Fruit fly (Drosophila melanogaster): ENCODE results near the gene Chsy.

The Chsy gene

dm6 chrX:15602438-15602837 lies 9.1 kb upstream of the Chsy start:
- peak; percentile 8 for TF ChIP-seq CG10669 (GFP tag; optimal IDR thresholded peaks at IDR 0.05)
- peak; percentile 4 for TF ChIP-seq CG8632 (GFP tag; optimal IDR thresholded peaks at IDR 0.05)
- TF ChIP-seq CG6163 (GFP tag; IDR thresholded peaks at IDR 0.05), result peak; percentile 39; the same call in 1 of the 3 replicates
- peak; percentile 14 for TF ChIP-seq CG3919 (GFP tag; optimal IDR thresholded peaks at IDR 0.05)
- TF ChIP-seq OdsH (GFP tag; optimal IDR thresholded peaks at IDR 0.05), result no peak
- TF ChIP-seq CG10631 (GFP tag; optimal IDR thresholded peaks at IDR 0.05), result peak; percentile 11
- TF ChIP-seq Hr39 (GFP tag; optimal IDR thresholded peaks at IDR 0.05), result no peak
- peak; percentile 65 for TF ChIP-seq fkh (GFP tag; optimal IDR thresholded peaks at IDR 0.05)

dm6 chrX:15601285-15601684 lies 8.0 kb upstream of the Chsy start:
- no peak for TF ChIP-seq dsx (GFP tag; optimal IDR thresholded peaks at IDR 0.05; ENCODE audit: poor library complexity, severe bottlenecking)
- no peak for TF ChIP-seq CG7368 (GFP tag; optimal IDR thresholded peaks at IDR 0.05)
- peak; percentile 36 for TF ChIP-seq OdsH (GFP tag; optimal IDR thresholded peaks at IDR 0.05)
- TF ChIP-seq CG8119 (GFP tag; IDR thresholded peaks at IDR 0.05), result 0 out of 3 replicates have a peak, but pooled peaks have one; percentile 24
- peak; percentile 19 for TF ChIP-seq dac (GFP tag; optimal IDR thresholded peaks at IDR 0.05)
- TF ChIP-seq CG4318 (GFP tag; optimal IDR thresholded peaks at IDR 0.05), result peak; percentile 22
- no peak for TF ChIP-seq Met (GFP tag; optimal IDR thresholded peaks at IDR 0.05)
- peak; percentile 34 for TF ChIP-seq Lpt (GFP tag; optimal IDR thresholded peaks at IDR 0.05)
- TF ChIP-seq CG3032 (tag; optimal IDR thresholded peaks at IDR 0.05), result no peak
- TF ChIP-seq CG32006 (GFP tag; optimal IDR thresholded peaks at IDR 0.05), result peak; percentile 66
- TF ChIP-seq CG6808 (GFP tag; optimal IDR thresholded peaks at IDR 0.05), result no peak
- no peak for TF ChIP-seq Blimp-1 (GFP tag; optimal IDR thresholded peaks at IDR 0.05)
- no peak for TF ChIP-seq fkh (GFP tag; optimal IDR thresholded peaks at IDR 0.05)
- no peak for TF ChIP-seq esn (GFP tag; optimal IDR thresholded peaks at IDR 0.05)
- TF ChIP-seq achi (GFP tag; optimal IDR thresholded peaks at IDR 0.05), result peak; percentile 12
- no peak for TF ChIP-seq CG34406 (GFP tag; optimal IDR thresholded peaks at IDR 0.05)
- no peak for TF ChIP-seq Gug (GFP tag; IDR thresholded peaks at IDR 0.05)
- TF ChIP-seq Hr4 (GFP tag; optimal IDR thresholded peaks at IDR 0.05), result peak; percentile 47
- peak; percentile 52; the same call in 1 of the 2 replicates for TF ChIP-seq CG15336 (GFP tag; IDR thresholded peaks at IDR 0.05)
- TF ChIP-seq CG6792 (GFP tag; optimal IDR thresholded peaks at IDR 0.05), result no peak
- TF ChIP-seq pdm3 (GFP tag; optimal IDR thresholded peaks at IDR 0.05), result peak; percentile 35
- no peak for TF ChIP-seq fd85E (GFP tag; optimal IDR thresholded peaks at IDR 0.05)
- TF ChIP-seq vri (GFP tag; optimal IDR thresholded peaks at IDR 0.05), result no peak
- TF ChIP-seq Eip93F (GFP tag; optimal IDR thresholded peaks at IDR 0.05), result no peak
- TF ChIP-seq CG3919 (GFP tag; optimal IDR thresholded peaks at IDR 0.05), result no peak
- TF ChIP-seq CG31627 (GFP tag; optimal IDR thresholded peaks at IDR 0.05), result no peak
- no peak for TF ChIP-seq ss (GFP tag; optimal IDR thresholded peaks at IDR 0.05)
- peak; percentile 15 for TF ChIP-seq Ets96B (tag; optimal IDR thresholded peaks at IDR 0.05)
- no peak for TF ChIP-seq Sox102F (GFP tag; optimal IDR thresholded peaks at IDR 0.05)
- no peak for TF ChIP-seq spab (GFP tag; optimal IDR thresholded peaks at IDR 0.05)
- peak; percentile 42 for TF ChIP-seq CG6276 (GFP tag; optimal IDR thresholded peaks at IDR 0.05)
- peak; percentile 66 for TF ChIP-seq Eip78C (GFP tag)
- no peak for TF ChIP-seq lz (GFP tag; optimal IDR thresholded peaks at IDR 0.05)
- peak; percentile 15 for TF ChIP-seq CG10631 (GFP tag; optimal IDR thresholded peaks at IDR 0.05)
- TF ChIP-seq eg (GFP tag; IDR thresholded peaks at IDR 0.05), result peak; percentile 42; the same call in 1 of the 3 replicates
- peak; percentile 11 for TF ChIP-seq net (GFP tag; optimal IDR thresholded peaks at IDR 0.05)
- TF ChIP-seq fd59A (GFP tag; optimal IDR thresholded peaks at IDR 0.05), result no peak
- TF ChIP-seq CG6163 (GFP tag; IDR thresholded peaks at IDR 0.05), result 0 out of 3 replicates have a peak, but pooled peaks have one; percentile 12

Measured in whole organism, prepupa.